Worm (Caenorhabditis elegans) whole organism, young adult: Measurements from ENCODE around the gene M106.3.

Experiments used
- C06A6.2 ChIP-seq: fragments of 200-800 bp; sonication (Bioruptor generic); conservative IDR thresholded peaks from 2 replicates; pipeline ENCODE4 v1.3.6; 2022; ENCODE audit warnings: missing genetic modification characterization, missing compliant biosample characterization
- F23B12.7 ChIP-seq: sonication (generic microtip); optimal IDR thresholded peaks from 2 replicates; lab custom pipeline; 2017; ENCODE audit warnings: missing genetic modification characterization, mild to moderate bottlenecking, missing compliant biosample characterization, antibody characterized with exemption, moderate library complexity; ENCODE audit not compliant: insufficient read depth
- F33H1.4 ChIP-seq: fragments of 200-800 bp; sonication (Bioruptor generic); IDR thresholded peaks from 2 replicates; pipeline ENCODE4 v1.3.6; 2022; ENCODE audit warnings: missing genetic modification reagents, missing genetic modification characterization, missing compliant biosample characterization
- F49E8.2 ChIP-seq: sonication (generic microtip); optimal IDR thresholded peaks from 3 replicates; lab custom pipeline; 2017; ENCODE audit warnings: missing genetic modification characterization, mild to moderate bottlenecking, missing compliant biosample characterization, antibody characterized with exemption, moderate library complexity; ENCODE audit not compliant: insufficient read depth
- F57C9.4 ChIP-seq: sonication (generic microtip); optimal IDR thresholded peaks from 2 replicates; lab custom pipeline; 2017; ENCODE audit warnings: mild to moderate bottlenecking, missing genetic modification characterization, missing compliant biosample characterization
- T26A5.8 ChIP-seq: sonication (generic microtip); optimal IDR thresholded peaks from 2 replicates; lab custom pipeline; 2016; ENCODE audit warnings: missing genetic modification characterization, missing compliant biosample characterization
- Y56A3A.18 ChIP-seq: fragments of 200-800 bp; sonication (Bioruptor generic); IDR thresholded peaks from 2 replicates; pipeline ENCODE4 v1.3.6; 2022; ENCODE audit warnings: missing genetic modification reagents, missing genetic modification characterization, missing compliant biosample characterization
- Y67H2A.10 ChIP-seq: fragments of 200-800 bp; sonication (Bioruptor generic); conservative IDR thresholded peaks from 2 replicates; pipeline ENCODE4 v1.3.6; 2022; ENCODE audit warnings: missing genetic modification reagents, missing genetic modification characterization, missing compliant biosample characterization
- ZK185.1 ChIP-seq: sonication (generic microtip); optimal IDR thresholded peaks from 2 replicates; lab custom pipeline; 2016; ENCODE audit warnings: mild to moderate bottlenecking, missing genetic modification characterization, missing compliant biosample characterization; ENCODE audit not compliant: poor library complexity, severe bottlenecking
- ama-1 ChIP-seq, 3 experiments: fragments of 150-350 bp in 1 of 3; sonication (generic microtip) in 2 of 3; optimal IDR thresholded peaks; 2 replicates each; lab custom pipeline; 2014 to 2018; ENCODE audit warnings: missing biosample characterization in 2 of 3, missing genetic modification characterization in 2 of 3, missing genetic modification reagents in 2 of 3
- athp-1 ChIP-seq: sonication (generic microtip); optimal IDR thresholded peaks from 2 replicates; lab custom pipeline; 2017; ENCODE audit warnings: mild to moderate bottlenecking, missing genetic modification characterization, missing compliant biosample characterization
- attf-6 ChIP-seq: fragments of 200-800 bp; sonication (Bioruptor generic); IDR thresholded peaks from 2 replicates; pipeline ENCODE4 v1.3.6; 2022; ENCODE audit warnings: missing genetic modification reagents, missing genetic modification characterization, missing compliant biosample characterization
- cebp-2 ChIP-seq: fragments of 200-800 bp; sonication (Bioruptor generic); IDR thresholded peaks from 2 replicates; pipeline ENCODE4 v1.3.6; 2022; ENCODE audit warnings: missing genetic modification characterization, missing compliant biosample characterization
- ceh-27 ChIP-seq: fragments of 200-800 bp; sonication (Bioruptor generic); optimal IDR thresholded peaks from 2 replicates; lab custom pipeline; 2018; ENCODE audit warnings: mild to moderate bottlenecking, missing genetic modification characterization, moderate library complexity, missing compliant biosample characterization
- ceh-40 ChIP-seq: fragments of 200-800 bp; sonication (Bioruptor generic); IDR thresholded peaks from 2 replicates; pipeline ENCODE4 v1.3.6; 2022; ENCODE audit warnings: missing genetic modification characterization, missing compliant biosample characterization
- ceh-79 ChIP-seq: sonication (generic microtip); optimal IDR thresholded peaks from 2 replicates; lab custom pipeline; 2017; ENCODE audit warnings: mild to moderate bottlenecking, missing genetic modification characterization, missing compliant biosample characterization
- chd-7 ChIP-seq: sonication (generic microtip); optimal IDR thresholded peaks from 2 replicates; lab custom pipeline; 2016; ENCODE audit warnings: mild to moderate bottlenecking, missing genetic modification characterization, moderate library complexity, missing compliant biosample characterization
- egrh-3 ChIP-seq: fragments of 200-800 bp; sonication (Bioruptor generic); IDR thresholded peaks from 2 replicates; pipeline ENCODE4 v1.3.6; 2022; ENCODE audit warnings: missing genetic modification reagents, missing genetic modification characterization, missing compliant biosample characterization
- ekl-4 ChIP-seq: fragments of 200-800 bp; sonication (Bioruptor generic); IDR thresholded peaks from 2 replicates; pipeline ENCODE4 v1.3.6; 2022; ENCODE audit warnings: missing genetic modification reagents, missing genetic modification characterization, missing compliant biosample characterization
- gei-17 ChIP-seq: fragments of 200-800 bp; sonication (Bioruptor generic); optimal IDR thresholded peaks from 2 replicates; lab custom pipeline; 2018; ENCODE audit warnings: mild to moderate bottlenecking, missing genetic modification characterization, missing compliant biosample characterization
- hlh-12 ChIP-seq: sonication (generic microtip); optimal IDR thresholded peaks from 2 replicates; lab custom pipeline; 2016; ENCODE audit warnings: missing genetic modification characterization, missing compliant biosample characterization
- hlh-26 ChIP-seq: fragments of 200-800 bp; sonication (Bioruptor generic); conservative IDR thresholded peaks from 2 replicates; pipeline ENCODE4 v1.3.6; 2022; ENCODE audit warnings: missing genetic modification reagents, missing genetic modification characterization, missing compliant biosample characterization
- hmg-20 ChIP-seq: fragments of 200-800 bp; sonication (Bioruptor generic); IDR thresholded peaks from 2 replicates; pipeline ENCODE4 v1.3.6; 2022; ENCODE audit warnings: missing genetic modification reagents, missing genetic modification characterization, missing compliant biosample characterization
- hsf-1 ChIP-seq: fragments of 200-800 bp; sonication (Bioruptor generic); IDR thresholded peaks from 2 replicates; pipeline ENCODE4 v1.3.6; 2022; ENCODE audit warnings: missing genetic modification reagents, missing genetic modification characterization, missing compliant biosample characterization
- lag-1 ChIP-seq: fragments of 200-800 bp; sonication (Bioruptor generic); IDR thresholded peaks from 2 replicates; pipeline ENCODE4 v1.3.6; 2022; ENCODE audit warnings: missing genetic modification reagents, missing genetic modification characterization, missing compliant biosample characterization
- let-607 ChIP-seq, 2 experiments: fragments of 200-800 bp in 1 of 2; sonication (Bioruptor generic) in 1 of 2; sonication (generic microtip) in 1 of 2; optimal IDR thresholded peaks; 2 replicates each; lab custom pipeline; 2016 to 2018; ENCODE audit warnings: mild to moderate bottlenecking in 2 of 2, missing compliant biosample characterization in 2 of 2, missing genetic modification characterization in 2 of 2, moderate library complexity in 2 of 2, missing genotype in 1 of 2
- lin-35 ChIP-seq, 3 experiments: fragments of 150-350 bp in 2 of 3; sonication (generic microtip) in 1 of 3; optimal IDR thresholded peaks; 2 replicates each; lab custom pipeline; 2014 to 2018; ENCODE audit warnings: missing biosample characterization in 3 of 3, missing genetic modification characterization in 3 of 3, missing genetic modification reagents in 3 of 3
- madf-10 ChIP-seq: sonication (generic microtip); optimal IDR thresholded peaks from 2 replicates; lab custom pipeline; 2016; ENCODE audit warnings: mild to moderate bottlenecking, missing genetic modification characterization, missing compliant biosample characterization
- madf-3 ChIP-seq: fragments of 200-800 bp; sonication (Bioruptor generic); IDR thresholded peaks from 2 replicates; pipeline ENCODE4 v1.3.6; 2022; ENCODE audit warnings: missing genetic modification reagents, missing genetic modification characterization, missing compliant biosample characterization
- madf-8 ChIP-seq: fragments of 200-800 bp; sonication (Bioruptor generic); conservative IDR thresholded peaks from 2 replicates; pipeline ENCODE4 v1.3.6; 2022; ENCODE audit warnings: missing genetic modification reagents, missing genetic modification characterization, missing compliant biosample characterization
- mel-28 ChIP-seq: sonication (generic microtip); optimal IDR thresholded peaks from 2 replicates; lab custom pipeline; 2016; ENCODE audit warnings: borderline replicate concordance, mild to moderate bottlenecking, missing genetic modification characterization, missing compliant biosample characterization
- nfya-1 ChIP-seq: sonication (generic microtip); optimal IDR thresholded peaks from 2 replicates; lab custom pipeline; 2017; ENCODE audit warnings: antibody characterized with exemption, missing compliant biosample characterization, missing genetic modification characterization, borderline replicate concordance; ENCODE audit not compliant: insufficient read depth
- nfya-2 ChIP-seq: fragments of 200-800 bp; sonication (Bioruptor generic); IDR thresholded peaks from 2 replicates; pipeline ENCODE4 v1.3.6; 2022; ENCODE audit warnings: missing genetic modification reagents, missing genetic modification characterization, missing compliant biosample characterization
- nfyb-1 ChIP-seq: fragments of 200-800 bp; sonication (Bioruptor generic); IDR thresholded peaks from 2 replicates; pipeline ENCODE4 v1.3.6; 2022; ENCODE audit warnings: missing genetic modification reagents, missing genetic modification characterization, missing compliant biosample characterization
- nhr-27 ChIP-seq: fragments of 200-800 bp; sonication (Bioruptor generic); optimal IDR thresholded peaks from 2 replicates; lab custom pipeline; 2018; ENCODE audit warnings: mild to moderate bottlenecking, missing genetic modification characterization, moderate library complexity, missing compliant biosample characterization
- nhr-80 ChIP-seq: sonication (generic microtip); optimal IDR thresholded peaks from 2 replicates; lab custom pipeline; 2016; ENCODE audit warnings: missing genetic modification characterization, missing compliant biosample characterization
- pha-4 ChIP-seq: fragments of 150-350 bp; sonication (generic microtip); optimal IDR thresholded peaks from 2 replicates; lab custom pipeline; 2014; ENCODE audit warnings: missing biosample characterization, missing genetic modification reagents, missing genetic modification characterization
- rcor-1 ChIP-seq: fragments of 200-800 bp; sonication (Bioruptor generic); IDR thresholded peaks from 2 replicates; pipeline ENCODE4 v1.3.6; 2022; ENCODE audit warnings: missing genetic modification reagents, missing genetic modification characterization, missing compliant biosample characterization
- rec-8 ChIP-seq, 2 experiments: sonication (generic microtip); optimal IDR thresholded peaks; 2 replicates each; lab custom pipeline; 2016; ENCODE audit warnings: mild to moderate bottlenecking in 2 of 2, missing genetic modification characterization in 2 of 2, missing genetic modification reagents in 2 of 2, missing genotype in 2 of 2, missing biosample characterization in 1 of 2, missing compliant biosample characterization in 1 of 2, moderate library complexity in 1 of 2
- snpc-1.1 ChIP-seq: sonication (generic microtip); optimal IDR thresholded peaks from 2 replicates; lab custom pipeline; 2017; ENCODE audit warnings: missing genetic modification characterization, mild to moderate bottlenecking, missing compliant biosample characterization, antibody characterized with exemption, moderate library complexity, missing genotype, missing genetic modification reagents; ENCODE audit not compliant: insufficient read depth
- snpc-1.3 ChIP-seq: sonication (generic microtip); optimal IDR thresholded peaks from 2 replicates; lab custom pipeline; 2017; ENCODE audit warnings: missing genetic modification characterization, mild to moderate bottlenecking, missing compliant biosample characterization, antibody characterized with exemption, moderate library complexity, missing genotype, missing genetic modification reagents; ENCODE audit not compliant: insufficient read depth
- tbp1 ChIP-seq: fragments of 200-800 bp; sonication (Bioruptor generic); optimal IDR thresholded peaks from 2 replicates; lab custom pipeline; 2018; ENCODE audit warnings: mild to moderate bottlenecking, missing genetic modification characterization, missing compliant biosample characterization
- xnd-1 ChIP-seq: sonication (generic microtip); optimal IDR thresholded peaks from 2 replicates; lab custom pipeline; 2016; ENCODE audit warnings: missing genotype, missing genetic modification reagents, missing genetic modification characterization, missing compliant biosample characterization
- ztf-22 ChIP-seq: fragments of 200-800 bp; sonication (Bioruptor generic); optimal IDR thresholded peaks from 2 replicates; lab custom pipeline; 2018; ENCODE audit warnings: mild to moderate bottlenecking, missing genetic modification characterization, moderate library complexity, missing compliant biosample characterization
- ztf-25 ChIP-seq: fragments of 200-800 bp; sonication (Bioruptor generic); IDR thresholded peaks from 2 replicates; pipeline ENCODE4 v1.3.6; 2022; ENCODE audit warnings: missing genetic modification reagents, missing genetic modification characterization, missing compliant biosample characterization
- ztf-3 ChIP-seq: fragments of 200-800 bp; sonication (Bioruptor generic); optimal IDR thresholded peaks from 2 replicates; lab custom pipeline; 2018; ENCODE audit warnings: mild to moderate bottlenecking, missing genetic modification characterization, missing compliant biosample characterization

The M106.3 gene

ce11 chrII:10840067-10840466 is 20.6 kb downstream of the M106.3 start (continued):
- TF ChIP-seq nhr-80 (tag; lab: Kevin White, UChicago) (peak; percentile 47), F57C9.4 (tag; lab: Kevin White, UChicago) (no peak), hlh-12 (tag; lab: Kevin White, UChicago) (peak; percentile 23), nfya-1 (tag; lab: Kevin White, UChicago) (no peak), F33H1.4 (GFP tag; lab: Robert Waterston, UW) (peak; percentile 63), pha-4 (tag; lab: Kevin White, UChicago) (no peak), lin-35 (GFP tag; optimal IDR thresholded peaks at IDR 0.05; lab: Kevin White, UChicago) (peak in 1 of 3 experiments; percentile 74), hsf-1 (GFP tag; lab: Robert Waterston, UW) (0 out of 2 replicates have a peak, but pooled peaks have one; percentile 25), hlh-26 (no peak), nfya-2 (no peak), tbp1 (GFP tag; lab: Kevin White, UChicago) (peak; percentile 99), attf-6 (GFP tag; lab: Robert Waterston, UW) (peak; percentile 34; the same call in 1 of the 2 replicates), madf-10 (tag; lab: Kevin White, UChicago) (peak; percentile 82), lag-1 (GFP tag; lab: Robert Waterston, UW) (no peak), hmg-20 (GFP tag; lab: Robert Waterston, UW) (peak; percentile 70; the same call in 1 of the 2 replicates), ekl-4 (GFP tag; lab: Robert Waterston, UW) (peak; percentile 83), chd-7 (tag; lab: Kevin White, UChicago) (peak; percentile 84), F23B12.7 (tag; lab: Kevin White, UChicago) (peak; percentile 82), madf-8 (peak; percentile 45), T26A5.8 (tag; lab: Kevin White, UChicago) (peak; percentile 57), F49E8.2 (tag; lab: Kevin White, UChicago) (peak; percentile 34), ztf-22 (no peak), nhr-27 (tag; lab: Kevin White, UChicago) (no peak), ZK185.1 (tag; lab: Kevin White, UChicago) (peak; percentile 91), nfyb-1 (GFP tag; lab: Robert Waterston, UW) (peak; percentile 91), ceh-79 (peak; percentile 84), mel-28 (peak; percentile 61), let-607 (tag; optimal IDR thresholded peaks at IDR 0.05; lab: Kevin White, UChicago) (peak; percentile 13 to 61), egrh-3 (GFP tag; lab: Robert Waterston, UW) (no peak), ztf-25 (GFP tag; lab: Robert Waterston, UW) (peak; percentile 80; the same call in 1 of the 2 replicates), snpc-1.3 (tag; lab: Kevin White, UChicago) (peak; percentile 86), ceh-40 (GFP tag; lab: Robert Waterston, UW) (peak; percentile 69; the same call in 1 of the 2 replicates), gei-17 (GFP tag; lab: Kevin White, UChicago) (no peak), cebp-2 (peak; percentile 74; the same call in 1 of the 2 replicates), athp-1 (peak; percentile 92), xnd-1 (tag; lab: Kevin White, UChicago) (no peak), Y67H2A.10 (GFP tag; lab: Robert Waterston, UW) (0 out of 2 replicates have a peak, but pooled peaks have one; percentile 18), madf-3 (GFP tag; lab: Robert Waterston, UW) (peak; percentile 60; the same call in 1 of the 2 replicates), rec-8 (tag; optimal IDR thresholded peaks at IDR 0.05; lab: Kevin White, UChicago) (peak; percentile 76 to 94), ama-1 (optimal IDR thresholded peaks at IDR 0.05; lab: Kevin White, UChicago) (no peak), ama-1 (GFP tag; optimal IDR thresholded peaks at IDR 0.05; lab: Kevin White, UChicago) (peak; percentile 62 to 67), snpc-1.1 (tag; lab: Kevin White, UChicago) (peak; percentile 52), rcor-1 (GFP tag; lab: Robert Waterston, UW) (peak; percentile 65; the same call in 1 of the 2 replicates), ceh-27 (GFP tag; lab: Kevin White, UChicago) (peak; percentile 92), C06A6.2 (0 out of 2 replicates have a peak, but pooled peaks have one; percentile 36), Y56A3A.18 (GFP tag; lab: Robert Waterston, UW) (0 out of 2 replicates have a peak, but pooled peaks have one; percentile 61), ztf-3 (peak; percentile 18)
